Fruit fly (Drosophila melanogaster) whole organism, pupa: Measurements from ENCODE around the gene Creld.

Experiments used
- CG10348 ChIP-seq: fragments of 200-800 bp; sonication (Bioruptor generic); IDR thresholded peaks from 2 replicates; pipeline ENCODE4 v1.3.6; 2022; ENCODE audit warnings: missing biosample characterization, missing genetic modification characterization
- CG12605 ChIP-seq: fragments of 200-800 bp; sonication (Bioruptor generic); IDR thresholded peaks from 2 replicates; pipeline ENCODE4 v1.3.6; 2022; ENCODE audit warnings: missing biosample characterization, missing genetic modification characterization
- CG13204 ChIP-seq: fragments of 200-800 bp; sonication (Bioruptor generic); optimal IDR thresholded peaks from 2 replicates; lab custom pipeline; 2018; ENCODE audit warnings: missing biosample characterization, mild to moderate bottlenecking, missing genetic modification characterization, moderate library complexity
- CG14655 ChIP-seq: fragments of 200-800 bp; sonication (Bioruptor generic); optimal IDR thresholded peaks from 3 replicates; lab custom pipeline; 2017; ENCODE audit warnings: mild to moderate bottlenecking, missing biosample characterization, missing genetic modification reagents, missing genetic modification characterization
- CG15710 ChIP-seq: fragments of 200-800 bp; sonication (Bioruptor generic); optimal IDR thresholded peaks from 2 replicates; lab custom pipeline; 2018; ENCODE audit warnings: missing biosample characterization, mild to moderate bottlenecking, missing genetic modification characterization, moderate library complexity
- CG34367 ChIP-seq: fragments of 200-800 bp; sonication (Bioruptor generic); optimal IDR thresholded peaks from 2 replicates; lab custom pipeline; 2018; ENCODE audit warnings: missing biosample characterization, mild to moderate bottlenecking, missing genetic modification characterization
- CG8301 ChIP-seq: fragments of 200-800 bp; sonication (Bioruptor generic); optimal IDR thresholded peaks from 2 replicates; lab custom pipeline; 2018; ENCODE audit warnings: missing biosample characterization, mild to moderate bottlenecking, missing genetic modification characterization
- EcR ChIP-seq: fragments of 200-800 bp; sonication (Bioruptor generic); optimal IDR thresholded peaks from 3 replicates; lab custom pipeline; 2019; ENCODE audit warnings: missing biosample characterization, missing genetic modification characterization, mild to moderate bottlenecking, moderate library complexity, missing genetic modification reagents
- Ets98B ChIP-seq: fragments of 200-800 bp; sonication (Bioruptor generic); IDR thresholded peaks from 2 replicates; pipeline ENCODE4 v1.3.6; 2022; ENCODE audit warnings: missing biosample characterization, missing genetic modification characterization
- Pif1A ChIP-seq: fragments of 200-800 bp; sonication (Bioruptor generic); optimal IDR thresholded peaks from 3 replicates; lab custom pipeline; 2016; ENCODE audit warnings: missing biosample characterization, missing genetic modification characterization
- Pif1B ChIP-seq: fragments of 200-800 bp; sonication (Bioruptor generic); optimal IDR thresholded peaks from 3 replicates; lab custom pipeline; 2016; ENCODE audit warnings: missing biosample characterization, missing genetic modification characterization
- Snoo ChIP-seq: fragments of 200-800 bp; sonication (Bioruptor generic); optimal IDR thresholded peaks from 3 replicates; lab custom pipeline; 2017; ENCODE audit warnings: missing biosample characterization, mild to moderate bottlenecking, missing genetic modification characterization, inconsistent platforms
- fd96Ca ChIP-seq: fragments of 200-800 bp; sonication (Bioruptor generic); IDR thresholded peaks from 3 replicates; pipeline ENCODE4 v1.3.6; 2022; ENCODE audit warnings: missing biosample characterization, missing genetic modification characterization

- TF ChIP-seq CG13204 = no peak
- TF ChIP-seq CG34367 (tag; lab: Kevin White, UChicago) = no peak
- no peak for TF ChIP-seq CG12605 (GFP tag; lab: Robert Waterston, UW)
- no peak for TF ChIP-seq fd96Ca (GFP tag; lab: Robert Waterston, UW)
- TF ChIP-seq CG8301 = no peak
- TF ChIP-seq CG14655 (GFP tag; lab: Kevin White, UChicago) = no peak
- TF ChIP-seq Pif1B = no peak
- TF ChIP-seq Ets98B = no peak
- no peak for TF ChIP-seq EcR (GFP tag; lab: Kevin White, UChicago)
- no peak for TF ChIP-seq CG15710
- no peak for TF ChIP-seq Snoo (tag; lab: Kevin White, UChicago)
- TF ChIP-seq Pif1A (GFP tag; lab: Kevin White, UChicago) = no peak
- TF ChIP-seq CG10348 (GFP tag; lab: Robert Waterston, UW) = no peak
These were observed 38.7 kb downstream of the Creld start, which contains the start of the genes CG31975 and ovm for dm6 chr2L:140849-141248.
